Worm (Caenorhabditis elegans): Measurements from ENCODE around the gene Y43F8B.7.

Gene Y43F8B.7

DNA sequence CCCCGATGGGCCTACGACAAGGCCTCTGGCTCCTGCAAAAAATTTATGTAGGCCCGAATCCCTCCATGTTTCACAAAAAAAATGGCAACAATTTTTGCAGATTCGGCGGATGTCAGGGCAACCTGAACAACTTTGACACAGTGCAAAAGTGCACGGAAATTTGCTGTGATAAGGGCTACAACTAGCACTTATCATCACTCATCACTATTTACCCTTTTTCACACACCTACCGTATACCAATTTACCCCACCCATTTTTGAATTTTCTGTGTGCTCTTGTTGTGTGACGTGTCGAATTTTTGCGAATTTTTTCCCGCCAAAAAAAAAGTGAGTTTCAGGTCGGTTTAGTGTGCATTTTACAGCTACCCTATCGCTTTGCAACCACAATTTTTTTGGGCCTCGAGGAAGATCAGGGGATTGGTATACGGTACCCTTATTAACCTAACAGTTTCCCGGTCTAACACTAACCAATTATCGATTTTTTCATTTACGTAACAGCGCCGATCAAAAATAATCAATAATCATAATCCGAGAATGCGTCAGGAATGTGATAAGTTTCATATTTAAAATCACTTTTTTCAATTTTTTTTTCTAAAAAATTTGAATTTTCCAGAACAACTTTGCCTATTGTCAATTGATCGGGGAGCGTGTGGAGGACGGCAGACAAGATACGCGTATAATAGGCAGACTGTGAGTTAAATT, 28.1 kb downstream of the Y43F8B.7 start:
- no peak for TF ChIP-seq ztf-29 (GFP tag; IDR thresholded peaks at IDR 0.05)
- no peak for TF ChIP-seq flt-1 (GFP tag; IDR thresholded peaks at IDR 0.05)
- TF ChIP-seq klf-2 (GFP tag; conservative IDR thresholded peaks at IDR 0.05), result no peak
- no peak for TF ChIP-seq cog-1 (tag; optimal IDR thresholded peaks at IDR 0.05)
- peak; percentile 68 for TF ChIP-seq T22C8.4 (GFP tag; IDR thresholded peaks at IDR 0.05)

DNA sequence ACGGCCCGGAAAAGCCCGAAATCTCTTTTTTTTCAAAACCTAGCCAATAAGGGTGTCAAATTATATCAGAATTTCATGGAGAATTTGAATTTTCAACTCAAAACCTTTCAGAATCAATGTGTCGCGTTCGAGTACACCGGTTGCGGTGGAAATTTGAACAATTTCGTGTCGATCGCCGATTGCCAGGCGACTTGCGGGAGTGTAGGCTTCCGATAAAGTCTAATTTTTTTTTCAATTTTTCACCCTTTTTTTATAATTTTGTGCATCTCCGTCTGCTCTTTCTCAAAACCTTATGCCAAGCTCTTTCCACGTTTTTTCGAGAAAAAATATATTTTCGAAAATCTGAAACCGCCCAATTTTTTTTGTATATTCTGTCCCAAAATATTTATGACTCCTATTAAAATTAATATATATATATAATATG, 29.0 kb downstream of the Y43F8B.7 start:
- TF ChIP-seq ref-1 (GFP tag; conservative IDR thresholded peaks at IDR 0.05), result no peak
- TF ChIP-seq flt-1 (GFP tag; IDR thresholded peaks at IDR 0.05), result 0 out of 2 replicates have a peak, but pooled peaks have one; percentile 20

DNA sequence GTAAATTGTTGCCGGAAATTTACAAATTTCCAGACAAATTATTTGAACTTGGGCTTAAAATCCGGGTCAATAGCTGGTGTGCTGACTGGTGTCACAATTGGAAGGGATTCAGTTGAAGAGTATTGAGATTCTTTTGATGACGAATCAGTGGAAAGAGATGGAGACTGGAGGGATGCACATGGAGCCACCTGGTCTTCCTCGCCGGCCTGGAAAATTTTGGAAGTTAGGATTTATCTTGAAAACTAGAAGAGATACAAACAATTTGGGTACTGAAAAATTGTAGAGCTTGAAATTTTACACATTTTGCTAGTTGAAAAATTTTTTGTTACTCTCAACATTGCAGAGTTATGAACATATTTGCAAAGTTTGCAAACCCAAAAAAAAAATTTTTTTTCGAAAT, 29.6 kb downstream of the Y43F8B.7 start:
- TF ChIP-seq ref-1 (GFP tag; conservative IDR thresholded peaks at IDR 0.05) (no peak), flt-1 (GFP tag; IDR thresholded peaks at IDR 0.05) (no peak), klf-2 (GFP tag; conservative IDR thresholded peaks at IDR 0.05) (no peak), T22C8.4 (GFP tag; IDR thresholded peaks at IDR 0.05) (no peak), ztf-23 (GFP tag; IDR thresholded peaks at IDR 0.05) (no peak), ztf-29 (GFP tag; IDR thresholded peaks at IDR 0.05) (no peak), tab-1 (GFP tag; IDR thresholded peaks at IDR 0.05) (no peak), med-1 (GFP tag; optimal IDR thresholded peaks at IDR 0.05; ENCODE audit: insufficient read depth) (no peak), cog-1 (tag; optimal IDR thresholded peaks at IDR 0.05) (no peak)

DNA sequence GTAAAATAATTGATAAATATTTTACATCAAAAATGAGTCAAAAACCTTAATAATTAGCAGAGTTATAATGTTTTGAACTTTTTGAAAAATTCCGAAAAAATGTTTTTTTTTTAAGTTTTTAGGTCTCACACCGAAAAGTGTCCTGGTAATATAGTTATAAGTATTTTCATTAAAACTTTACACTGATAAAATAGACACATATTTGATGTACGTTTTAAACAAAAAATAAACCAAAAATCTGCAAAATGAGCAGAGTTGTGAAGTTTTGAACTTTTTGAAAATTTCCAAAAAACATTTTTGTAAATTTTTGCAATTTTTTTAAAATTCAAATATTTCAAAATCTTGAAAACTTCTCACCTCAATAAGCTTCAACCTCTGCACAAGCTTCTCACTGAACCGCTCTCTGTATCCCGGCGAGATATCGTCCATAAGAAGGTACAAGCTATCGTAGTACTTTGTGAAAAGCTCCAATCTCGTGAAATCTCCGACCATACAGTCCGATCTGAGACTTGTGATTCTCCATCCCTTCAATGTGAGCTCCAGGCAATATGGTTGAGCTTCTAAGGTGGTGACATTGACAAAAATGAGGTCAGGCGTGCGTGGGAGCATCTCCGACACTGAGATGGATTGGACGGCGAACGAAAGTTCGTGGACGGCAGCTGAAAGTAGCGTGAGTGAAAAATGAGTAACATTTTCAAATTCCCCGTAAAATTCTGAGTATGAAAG, 30.2 kb downstream of the Y43F8B.7 start:
- no peak for TF ChIP-seq med-1 (GFP tag; optimal IDR thresholded peaks at IDR 0.05; ENCODE audit: insufficient read depth)
- TF ChIP-seq ref-1 (GFP tag; conservative IDR thresholded peaks at IDR 0.05), result no peak
- TF ChIP-seq cog-1 (tag; optimal IDR thresholded peaks at IDR 0.05), result no peak
- TF ChIP-seq klf-2 (GFP tag; conservative IDR thresholded peaks at IDR 0.05), result no peak
- no peak for TF ChIP-seq tab-1 (GFP tag; IDR thresholded peaks at IDR 0.05)
- no peak for TF ChIP-seq ztf-29 (GFP tag; IDR thresholded peaks at IDR 0.05)
- no peak for TF ChIP-seq ztf-23 (GFP tag; IDR thresholded peaks at IDR 0.05)

DNA sequence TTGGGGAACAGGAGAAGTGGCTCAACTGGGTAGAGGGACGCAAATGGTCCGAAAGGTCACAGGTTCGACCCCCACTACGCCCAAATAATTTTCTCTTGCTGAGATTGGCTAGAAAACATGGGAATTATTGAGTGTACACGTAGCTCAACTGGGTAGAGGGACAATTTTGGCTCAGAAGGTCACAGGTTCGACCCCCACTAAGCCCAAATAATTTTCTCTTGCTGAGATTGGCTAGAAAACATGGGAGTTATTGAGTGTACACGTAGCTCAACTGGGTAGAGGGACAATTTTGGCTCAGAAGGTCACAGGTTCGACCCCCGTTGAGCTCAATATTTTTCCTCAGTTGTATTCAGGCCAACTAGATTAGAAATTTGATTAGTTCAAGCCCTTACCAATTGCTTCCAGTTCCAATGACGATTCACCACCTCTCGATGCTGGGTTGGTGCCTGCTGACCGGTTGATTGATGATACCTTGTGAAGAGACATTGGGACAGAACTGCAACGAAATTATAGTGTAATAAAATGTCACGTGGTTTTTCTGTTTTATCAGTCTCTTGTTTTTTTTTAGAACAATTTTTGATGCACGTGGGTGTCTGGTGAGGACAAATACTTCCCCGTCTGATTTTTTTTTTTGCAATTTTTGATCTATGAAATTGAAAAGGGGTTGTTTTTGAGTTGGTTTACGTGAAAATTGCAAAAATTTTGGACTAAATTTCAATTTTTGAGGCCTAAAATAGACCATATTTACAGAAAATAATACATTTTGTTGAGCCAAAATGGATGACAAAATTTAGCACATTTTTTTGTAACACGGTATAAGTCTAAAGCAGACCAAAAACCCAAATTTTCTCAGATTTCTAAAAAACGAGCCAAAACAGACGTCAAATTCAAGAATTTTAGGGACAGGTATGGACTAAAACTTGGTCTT, 31.1 kb downstream of the Y43F8B.7 start:
- TF ChIP-seq ztf-29 (GFP tag; IDR thresholded peaks at IDR 0.05) (no peak), flt-1 (GFP tag; IDR thresholded peaks at IDR 0.05) (no peak), klf-2 (GFP tag; conservative IDR thresholded peaks at IDR 0.05) (no peak), ref-1 (GFP tag; conservative IDR thresholded peaks at IDR 0.05) (no peak), tab-1 (GFP tag; IDR thresholded peaks at IDR 0.05) (0 out of 2 replicates have a peak, but pooled peaks have one; percentile 50), ztf-23 (GFP tag; IDR thresholded peaks at IDR 0.05) (no peak)

DNA sequence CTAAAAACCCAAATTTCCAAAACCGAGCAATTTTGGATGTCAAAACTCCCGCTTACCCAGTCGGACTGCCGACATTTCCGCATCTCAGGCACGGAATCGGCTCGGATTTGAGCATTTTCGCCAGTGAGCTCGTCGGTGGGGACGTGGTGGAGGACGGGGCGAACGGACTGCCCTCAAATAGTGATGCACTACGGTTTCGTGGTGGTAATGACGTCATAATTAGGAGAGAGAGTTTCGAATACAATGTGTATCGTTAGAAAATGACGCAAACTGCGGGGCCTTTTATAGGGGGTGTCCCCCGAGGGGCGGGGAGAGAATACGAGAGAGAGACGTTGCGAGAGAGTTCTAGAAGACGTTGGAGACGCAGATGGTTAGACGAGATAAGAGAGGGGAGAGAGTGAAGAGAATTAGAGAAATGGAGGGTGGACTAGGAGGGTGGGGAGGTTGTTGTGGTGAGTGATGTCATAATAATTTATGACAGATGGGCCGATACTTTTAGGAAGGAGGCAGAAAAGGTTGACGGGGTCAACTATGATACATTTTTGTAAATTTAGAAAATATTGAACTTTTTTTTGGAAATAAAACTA, 32.1 kb downstream of the Y43F8B.7 start:
- TF ChIP-seq ztf-29 (GFP tag; IDR thresholded peaks at IDR 0.05) (no peak), med-1 (GFP tag; optimal IDR thresholded peaks at IDR 0.05; ENCODE audit: insufficient read depth) (no peak), klf-2 (GFP tag; conservative IDR thresholded peaks at IDR 0.05) (no peak), ztf-23 (GFP tag; IDR thresholded peaks at IDR 0.05) (peak; percentile 63; the same call in 1 of the 2 replicates), T22C8.4 (GFP tag; IDR thresholded peaks at IDR 0.05) (peak; percentile 25; the same call in 1 of the 2 replicates), cog-1 (tag; optimal IDR thresholded peaks at IDR 0.05) (peak; percentile 91), tab-1 (GFP tag; IDR thresholded peaks at IDR 0.05) (0 out of 2 replicates have a peak, but pooled peaks have one; percentile 68), ref-1 (GFP tag; conservative IDR thresholded peaks at IDR 0.05) (0 out of 2 replicates have a peak, but pooled peaks have one; percentile 47), flt-1 (GFP tag; IDR thresholded peaks at IDR 0.05) (peak; percentile 85)

DNA sequence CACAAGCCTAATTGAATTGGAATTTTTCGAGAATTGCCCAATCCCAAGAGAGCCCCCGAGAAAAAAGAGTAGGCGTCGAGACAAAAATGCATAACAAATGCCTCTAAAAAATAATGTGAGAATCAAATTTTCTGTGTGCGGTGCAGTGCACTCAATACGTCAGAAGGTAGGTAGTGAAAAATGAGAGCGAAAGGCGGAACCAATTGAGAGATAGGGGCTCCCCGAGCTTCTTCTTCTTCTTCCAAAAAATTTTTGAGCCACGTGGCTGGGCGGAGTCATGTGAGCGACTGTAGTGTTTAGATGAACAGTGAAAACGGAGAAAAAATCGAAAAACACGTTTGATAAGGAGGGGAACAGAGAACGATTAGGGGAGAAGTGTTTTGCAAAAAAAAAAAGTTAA, 34.0 kb downstream of the Y43F8B.7 start:
- no peak for TF ChIP-seq klf-2 (GFP tag; conservative IDR thresholded peaks at IDR 0.05)
- no peak for TF ChIP-seq T22C8.4 (GFP tag; IDR thresholded peaks at IDR 0.05)

DNA sequence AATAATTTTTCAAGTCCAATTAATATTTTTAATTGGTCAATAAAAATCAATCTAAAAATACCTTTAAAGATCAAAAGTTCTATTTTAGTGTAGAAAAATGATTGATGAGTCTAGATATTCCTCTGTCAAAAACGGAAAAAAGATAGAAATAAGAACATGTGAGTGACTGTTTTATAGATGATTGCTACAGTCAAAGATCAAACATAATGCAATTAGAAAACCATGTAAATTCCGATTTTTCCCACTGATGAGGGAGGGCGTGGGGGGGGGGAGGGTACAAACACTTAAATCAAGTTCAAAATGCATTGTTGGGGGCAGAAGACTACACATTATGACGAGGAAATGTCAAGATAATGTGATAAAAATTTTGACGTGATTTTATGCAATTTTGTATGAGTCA, 35.6 kb downstream of the Y43F8B.7 start:
- TF ChIP-seq ztf-29 (GFP tag; IDR thresholded peaks at IDR 0.05) (no peak), cog-1 (tag; optimal IDR thresholded peaks at IDR 0.05) (no peak), tab-1 (GFP tag; IDR thresholded peaks at IDR 0.05) (no peak), klf-2 (GFP tag; conservative IDR thresholded peaks at IDR 0.05) (no peak), ref-1 (GFP tag; conservative IDR thresholded peaks at IDR 0.05) (no peak), ztf-23 (GFP tag; IDR thresholded peaks at IDR 0.05) (no peak), T22C8.4 (GFP tag; IDR thresholded peaks at IDR 0.05) (no peak), flt-1 (GFP tag; IDR thresholded peaks at IDR 0.05) (no peak), med-1 (GFP tag; optimal IDR thresholded peaks at IDR 0.05; ENCODE audit: insufficient read depth) (no peak)

DNA sequence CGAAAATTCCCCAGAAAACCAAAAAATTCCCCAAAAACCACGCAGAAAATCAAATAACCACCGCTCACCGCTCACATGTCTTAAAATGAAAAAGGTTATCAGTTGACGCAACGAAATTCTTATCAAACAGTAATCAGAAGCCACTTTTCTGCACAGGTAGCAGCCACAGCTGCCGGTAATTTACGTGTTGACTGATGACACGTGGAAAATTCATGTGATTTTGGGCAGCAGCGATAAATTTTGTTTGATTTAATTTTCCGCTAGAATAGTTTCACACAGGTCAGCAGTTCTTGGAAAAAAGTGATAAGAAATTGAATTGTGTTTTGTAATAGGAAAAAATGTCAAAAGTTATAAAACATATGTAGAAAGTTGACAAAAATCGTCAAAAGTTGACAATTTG, 37.0 kb downstream of the Y43F8B.7 start:
- TF ChIP-seq klf-2 (GFP tag; conservative IDR thresholded peaks at IDR 0.05) (no peak), tab-1 (GFP tag; IDR thresholded peaks at IDR 0.05) (no peak), cog-1 (tag; optimal IDR thresholded peaks at IDR 0.05) (no peak), ztf-29 (GFP tag; IDR thresholded peaks at IDR 0.05) (no peak), T22C8.4 (GFP tag; IDR thresholded peaks at IDR 0.05) (no peak), med-1 (GFP tag; optimal IDR thresholded peaks at IDR 0.05; ENCODE audit: insufficient read depth) (no peak), flt-1 (GFP tag; IDR thresholded peaks at IDR 0.05) (no peak), ztf-23 (GFP tag; IDR thresholded peaks at IDR 0.05) (no peak), ref-1 (GFP tag; conservative IDR thresholded peaks at IDR 0.05) (no peak)
